Worm (Caenorhabditis elegans) whole organism, young adult: Measurements from ENCODE around the gene sdn-1.

ENCODE experiments used
- B0019.2 ChIP-seq: fragments of 200-800 bp; sonication (Bioruptor generic); conservative IDR thresholded peaks from 2 replicates; pipeline ENCODE4 v1.3.6; 2022; ENCODE audit warnings: missing genetic modification reagents, missing genetic modification characterization, missing compliant biosample characterization
- B0336.3 ChIP-seq: fragments of 200-800 bp; sonication (Bioruptor generic); IDR thresholded peaks from 2 replicates; pipeline ENCODE4 v1.3.6; 2022; ENCODE audit warnings: missing genetic modification characterization, missing compliant biosample characterization
- C06A6.2 ChIP-seq: fragments of 200-800 bp; sonication (Bioruptor generic); conservative IDR thresholded peaks from 2 replicates; pipeline ENCODE4 v1.3.6; 2022; ENCODE audit warnings: missing genetic modification characterization, missing compliant biosample characterization
- C17E4.6 ChIP-seq: fragments of 200-800 bp; sonication (Bioruptor generic); IDR thresholded peaks from 2 replicates; pipeline ENCODE4 v1.3.6; 2022; ENCODE audit warnings: missing genetic modification reagents, missing genetic modification characterization, missing compliant biosample characterization
- F33H1.4 ChIP-seq: fragments of 200-800 bp; sonication (Bioruptor generic); IDR thresholded peaks from 2 replicates; pipeline ENCODE4 v1.3.6; 2022; ENCODE audit warnings: missing genetic modification reagents, missing genetic modification characterization, missing compliant biosample characterization
- K12H6.12 ChIP-seq: fragments of 200-800 bp; sonication (Bioruptor generic); optimal IDR thresholded peaks from 2 replicates; lab custom pipeline; 2018; ENCODE audit warnings: mild to moderate bottlenecking, missing genetic modification characterization, missing compliant biosample characterization
- T26A5.8 ChIP-seq: sonication (generic microtip); optimal IDR thresholded peaks from 2 replicates; lab custom pipeline; 2016; ENCODE audit warnings: missing genetic modification characterization, missing compliant biosample characterization
- Y53F4B.3 ChIP-seq: fragments of 200-800 bp; sonication (Bioruptor generic); IDR thresholded peaks from 2 replicates; pipeline ENCODE4 v1.3.6; 2022; ENCODE audit warnings: missing genetic modification reagents, missing genetic modification characterization, missing compliant biosample characterization
- ZK185.1 ChIP-seq: sonication (generic microtip); optimal IDR thresholded peaks from 2 replicates; lab custom pipeline; 2016; ENCODE audit warnings: mild to moderate bottlenecking, missing genetic modification characterization, missing compliant biosample characterization; ENCODE audit not compliant: poor library complexity, severe bottlenecking
- atf-7 ChIP-seq: sonication (generic microtip); optimal IDR thresholded peaks from 2 replicates; lab custom pipeline; 2017; ENCODE audit warnings: mild to moderate bottlenecking, missing genetic modification characterization, missing compliant biosample characterization
- attf-3 ChIP-seq: fragments of 200-800 bp; sonication (Bioruptor generic); conservative IDR thresholded peaks from 2 replicates; pipeline ENCODE4 v1.3.6; 2022; ENCODE audit warnings: missing genetic modification reagents, missing genetic modification characterization, missing compliant biosample characterization
- attf-5 ChIP-seq: fragments of 200-800 bp; sonication (Bioruptor generic); optimal IDR thresholded peaks from 2 replicates; lab custom pipeline; 2018; ENCODE audit warnings: mild to moderate bottlenecking, missing genetic modification characterization, missing compliant biosample characterization
- bed-2 ChIP-seq: fragments of 200-800 bp; sonication (Bioruptor generic); IDR thresholded peaks from 2 replicates; pipeline ENCODE4 v1.3.6; 2022; ENCODE audit warnings: missing genetic modification reagents, missing genetic modification characterization, missing compliant biosample characterization
- ccch-3 ChIP-seq: fragments of 200-800 bp; sonication (Bioruptor generic); optimal IDR thresholded peaks from 2 replicates; lab custom pipeline; 2018; ENCODE audit warnings: mild to moderate bottlenecking, missing genetic modification characterization, missing compliant biosample characterization
- ceh-27 ChIP-seq: fragments of 200-800 bp; sonication (Bioruptor generic); optimal IDR thresholded peaks from 2 replicates; lab custom pipeline; 2018; ENCODE audit warnings: mild to moderate bottlenecking, missing genetic modification characterization, moderate library complexity, missing compliant biosample characterization
- ceh-79 ChIP-seq: sonication (generic microtip); optimal IDR thresholded peaks from 2 replicates; lab custom pipeline; 2017; ENCODE audit warnings: mild to moderate bottlenecking, missing genetic modification characterization, missing compliant biosample characterization
- dpl-1 ChIP-seq: fragments of 150-350 bp; optimal IDR thresholded peaks from 2 replicates; lab custom pipeline; 2014; ENCODE audit warnings: missing biosample characterization, missing genetic modification reagents, missing genetic modification characterization
- efl-1 ChIP-seq: fragments of 150-350 bp; optimal IDR thresholded peaks from 2 replicates; lab custom pipeline; 2014; ENCODE audit warnings: missing biosample characterization, missing genetic modification reagents, missing genetic modification characterization
- him-1 ChIP-seq: sonication (generic microtip); optimal IDR thresholded peaks from 2 replicates; lab custom pipeline; 2016; ENCODE audit warnings: missing genotype, missing genetic modification reagents, missing genetic modification characterization, missing compliant biosample characterization
- hrde-1 ChIP-seq: sonication (generic microtip); optimal IDR thresholded peaks from 2 replicates; lab custom pipeline; 2016; ENCODE audit warnings: missing genetic modification characterization, mild to moderate bottlenecking, missing compliant biosample characterization, moderate library complexity, missing genotype, missing genetic modification reagents, borderline replicate concordance
- let-526 ChIP-seq: fragments of 200-800 bp; sonication (Bioruptor generic); IDR thresholded peaks from 2 replicates; pipeline ENCODE4 v1.3.6; 2022; ENCODE audit warnings: missing genetic modification reagents, missing genetic modification characterization, missing compliant biosample characterization
- lir-1 ChIP-seq: fragments of 200-800 bp; sonication (Bioruptor generic); conservative IDR thresholded peaks from 2 replicates; pipeline ENCODE4 v1.3.6; 2022; ENCODE audit warnings: missing genetic modification reagents, missing genetic modification characterization, missing compliant biosample characterization
- madf-10 ChIP-seq: sonication (generic microtip); optimal IDR thresholded peaks from 2 replicates; lab custom pipeline; 2016; ENCODE audit warnings: mild to moderate bottlenecking, missing genetic modification characterization, missing compliant biosample characterization
- mcd-1 ChIP-seq: fragments of 200-800 bp; sonication (Bioruptor generic); IDR thresholded peaks from 2 replicates; pipeline ENCODE4 v1.3.6; 2022; ENCODE audit warnings: missing genetic modification reagents, missing genetic modification characterization, missing compliant biosample characterization
- mes-4 ChIP-seq: sonication (generic microtip); optimal IDR thresholded peaks from 2 replicates; lab custom pipeline; 2016; ENCODE audit warnings: missing genotype, missing genetic modification characterization, missing compliant biosample characterization
- nfya-2 ChIP-seq: fragments of 200-800 bp; sonication (Bioruptor generic); IDR thresholded peaks from 2 replicates; pipeline ENCODE4 v1.3.6; 2022; ENCODE audit warnings: missing genetic modification reagents, missing genetic modification characterization, missing compliant biosample characterization
- nhr-80 ChIP-seq: sonication (generic microtip); optimal IDR thresholded peaks from 2 replicates; lab custom pipeline; 2016; ENCODE audit warnings: missing genetic modification characterization, missing compliant biosample characterization
- nhr-90 ChIP-seq: sonication (generic microtip); optimal IDR thresholded peaks from 2 replicates; lab custom pipeline; 2016; ENCODE audit warnings: missing genotype, mild to moderate bottlenecking, missing genetic modification characterization, missing compliant biosample characterization
- rcor-1 ChIP-seq: fragments of 200-800 bp; sonication (Bioruptor generic); IDR thresholded peaks from 2 replicates; pipeline ENCODE4 v1.3.6; 2022; ENCODE audit warnings: missing genetic modification reagents, missing genetic modification characterization, missing compliant biosample characterization
- snpc-1.1 ChIP-seq: sonication (generic microtip); optimal IDR thresholded peaks from 2 replicates; lab custom pipeline; 2017; ENCODE audit warnings: missing genetic modification characterization, mild to moderate bottlenecking, missing compliant biosample characterization, antibody characterized with exemption, moderate library complexity, missing genotype, missing genetic modification reagents; ENCODE audit not compliant: insufficient read depth
- snpc-1.3 ChIP-seq: sonication (generic microtip); optimal IDR thresholded peaks from 2 replicates; lab custom pipeline; 2017; ENCODE audit warnings: missing genetic modification characterization, mild to moderate bottlenecking, missing compliant biosample characterization, antibody characterized with exemption, moderate library complexity, missing genotype, missing genetic modification reagents; ENCODE audit not compliant: insufficient read depth
- snpc-4 ChIP-seq, 5 experiments: fragments of 150-350 bp in 1 of 5; sonication (generic microtip) in 4 of 5; optimal IDR thresholded peaks; 2 replicates each; lab custom pipeline; 2014 to 2018; ENCODE audit warnings: missing genetic modification characterization in 5 of 5, missing biosample characterization in 3 of 5, antibody characterized with exemption in 2 of 5, mild to moderate bottlenecking in 2 of 5, missing compliant biosample characterization in 2 of 5, missing genotype in 2 of 5, moderate library complexity in 2 of 5, missing genetic modification reagents in 1 of 5
- ztf-18 ChIP-seq: sonication (generic microtip); optimal IDR thresholded peaks from 2 replicates; lab custom pipeline; 2016; ENCODE audit warnings: missing genotype, mild to moderate bottlenecking, missing genetic modification characterization, missing compliant biosample characterization
- ztf-26 ChIP-seq: sonication (generic microtip); optimal IDR thresholded peaks from 2 replicates; lab custom pipeline; 2017; ENCODE audit warnings: missing genetic modification characterization, missing compliant biosample characterization

The sdn-1 gene

ce11 chrX:10628454-10628853 lies 35.3 kb upstream of the sdn-1 start, which contains the start of gene M79.2:
TSS of gene M79.2 (minus strand) at chrX:10628807.
- TF ChIP-seq lir-1 = no peak
- no peak for TF ChIP-seq C17E4.6 (GFP tag; lab: Robert Waterston, UW)
- TF ChIP-seq B0019.2 = no peak
- no peak for TF ChIP-seq snpc-1.1
- no peak for TF ChIP-seq dpl-1 (GFP tag; lab: Kevin White, UChicago)
- TF ChIP-seq B0336.3 (GFP tag; lab: Robert Waterston, UW) = no peak
- no peak for TF ChIP-seq ccch-3
- no peak for TF ChIP-seq hrde-1 (tag; lab: Kevin White, UChicago)
- TF ChIP-seq Y53F4B.3 (GFP tag; lab: Robert Waterston, UW) = no peak
- TF ChIP-seq ceh-27 (GFP tag; lab: Kevin White, UChicago) = no peak
- no peak for TF ChIP-seq F33H1.4 (GFP tag; lab: Robert Waterston, UW)
- no peak for TF ChIP-seq nfya-2 (GFP tag; lab: Robert Waterston, UW)
- no peak for TF ChIP-seq ztf-18 (tag; lab: Kevin White, UChicago)
- TF ChIP-seq nhr-80 (tag; lab: Kevin White, UChicago) = no peak
- no peak for TF ChIP-seq ztf-26 (tag; lab: Kevin White, UChicago)
- TF ChIP-seq ceh-79 (tag; lab: Kevin White, UChicago) = no peak
- no peak for TF ChIP-seq snpc-4 (GFP tag; optimal IDR thresholded peaks at IDR 0.05; lab: Kevin White, UChicago)
- no peak for TF ChIP-seq snpc-4 (tag; optimal IDR thresholded peaks at IDR 0.05; lab: Kevin White, UChicago)

ce11 chrX:10624157-10624623 lies 31.1 kb upstream of the sdn-1 start, which contains the start of gene abl-1:
TSS of gene abl-1 (minus strand) at chrX:10624207.
- TF ChIP-seq mcd-1 (GFP tag; lab: Robert Waterston, UW) (peak; percentile 73), attf-5 (no peak), atf-7 (tag; lab: Kevin White, UChicago) (no peak), him-1 (tag; lab: Kevin White, UChicago) (no peak), ztf-26 (tag; lab: Kevin White, UChicago) (no peak), nhr-90 (tag; lab: Kevin White, UChicago) (no peak), bed-2 (GFP tag; lab: Robert Waterston, UW) (no peak), T26A5.8 (no peak)

- TF ChIP-seq rcor-1 (no peak), let-526 (GFP tag; lab: Robert Waterston, UW) (no peak), snpc-1.3 (no peak), mes-4 (tag; lab: Kevin White, UChicago) (no peak), ZK185.1 (tag; lab: Kevin White, UChicago) (no peak)
These were observed 30.0 kb upstream of the sdn-1 start for ce11 chrX:10623119-10623518.

- TF ChIP-seq K12H6.12 (no peak), C06A6.2 (GFP tag; lab: Robert Waterston, UW) (no peak), efl-1 (GFP tag; lab: Kevin White, UChicago) (no peak), attf-3 (no peak), madf-10 (no peak)
These were observed 29.5 kb upstream of the sdn-1 start for ce11 chrX:10622607-10623006.
